Worm (Caenorhabditis elegans): ENCODE data around the gene hpo-31.

DNA sequence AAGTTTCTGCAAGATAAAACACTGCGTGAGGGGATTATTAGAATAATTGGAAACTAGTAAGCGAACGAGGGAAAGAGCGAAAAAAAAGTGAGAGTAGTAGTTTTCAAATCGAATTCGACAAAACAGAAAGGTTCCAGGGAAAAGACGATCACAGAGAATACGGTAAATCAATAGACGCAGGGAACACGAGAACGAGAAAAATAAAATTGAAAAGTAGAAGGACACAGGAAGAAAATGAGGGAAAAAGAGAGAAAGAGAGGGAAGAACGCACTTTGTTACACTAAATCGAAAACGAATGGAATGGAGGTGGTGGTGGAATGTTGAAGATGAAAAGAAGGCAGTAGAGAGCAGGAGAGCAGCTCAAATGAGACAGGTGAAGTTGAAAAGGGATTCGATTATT is 15.6 kb upstream of the hpo-31 start, which contains the start of gene swan-1:
- TF ChIP-seq hmg-11 (tag; optimal IDR thresholded peaks at IDR 0.05) (no peak), nhr-43 (tag; optimal IDR thresholded peaks at IDR 0.05; ENCODE audit: poor library complexity, severe bottlenecking) (no peak), R02D3.7 (tag; optimal IDR thresholded peaks at IDR 0.05) (no peak), nhr-77 (tag; optimal IDR thresholded peaks at IDR 0.05) (no peak), ama-1 (optimal IDR thresholded peaks at IDR 0.05) (no peak), ceh-28 (tag; optimal IDR thresholded peaks at IDR 0.05) (no peak), nhr-237 (tag; optimal IDR thresholded peaks at IDR 0.05) (no peak), nfya-1 (tag; optimal IDR thresholded peaks at IDR 0.05; ENCODE audit: insufficient read depth) (no peak), lin-39 (tag; optimal IDR thresholded peaks at IDR 0.05) (no peak), egl-27 (tag; optimal IDR thresholded peaks at IDR 0.05) (no peak), tbx-2 (tag; optimal IDR thresholded peaks at IDR 0.05) (no peak), fkh-10 (GFP tag; optimal IDR thresholded peaks at IDR 0.05) (no peak), mdl-1 (tag; optimal IDR thresholded peaks at IDR 0.05) (no peak), nhr-76 (tag; optimal IDR thresholded peaks at IDR 0.05) (no peak)
